Fruit fly (Drosophila melanogaster) whole organism, pupa: ENCODE data around the gene yata.

Experiments used
- CG8301 ChIP-seq: fragments of 200-800 bp; sonication (Bioruptor generic); optimal IDR thresholded peaks from 2 replicates; lab custom pipeline; 2018; ENCODE audit warnings: missing biosample characterization, mild to moderate bottlenecking, missing genetic modification characterization
- Ets98B ChIP-seq: fragments of 200-800 bp; sonication (Bioruptor generic); IDR thresholded peaks from 2 replicates; pipeline ENCODE4 v1.3.6; 2022; ENCODE audit warnings: missing biosample characterization, missing genetic modification characterization
- Pif1A ChIP-seq: fragments of 200-800 bp; sonication (Bioruptor generic); optimal IDR thresholded peaks from 3 replicates; lab custom pipeline; 2016; ENCODE audit warnings: missing biosample characterization, missing genetic modification characterization
- fd96Ca ChIP-seq: fragments of 200-800 bp; sonication (Bioruptor generic); IDR thresholded peaks from 3 replicates; pipeline ENCODE4 v1.3.6; 2022; ENCODE audit warnings: missing biosample characterization, missing genetic modification characterization

dm6 chr3R:29749304-29750066, 466 bp downstream of the yata start:
- no peak for TF ChIP-seq Pif1A (GFP tag; lab: Kevin White, UChicago)
- no peak for TF ChIP-seq CG8301 (tag; lab: Kevin White, UChicago)
- no peak for TF ChIP-seq Ets98B (GFP tag; lab: Robert Waterston, UW)
- TF ChIP-seq fd96Ca, result no peak
